Worm (Caenorhabditis elegans) whole organism, L3 larva: ENCODE data around the gene AH9.4.
A peak's percentile ranks its signal among the peaks of the same experiment; 100 is the strongest.

ENCODE experiments used
- R02D3.7 ChIP-seq: fragments of 150-350 bp; optimal IDR thresholded peaks from 2 replicates; lab custom pipeline; 2014; ENCODE audit warnings: missing biosample characterization, missing genetic modification characterization
- ZK546.5 ChIP-seq: sonication (generic microtip); optimal IDR thresholded peaks from 2 replicates; lab custom pipeline; 2017; ENCODE audit warnings: missing biosample characterization, missing genetic modification characterization
- aly-2 ChIP-seq: fragments of 150-350 bp; optimal IDR thresholded peaks from 2 replicates; lab custom pipeline; 2014; ENCODE audit warnings: missing biosample characterization, missing genetic modification characterization
- ama-1 ChIP-seq: fragments of 150-350 bp; optimal IDR thresholded peaks from 2 replicates; lab custom pipeline; 2018
- ceh-82 ChIP-seq: fragments of 150-350 bp; optimal IDR thresholded peaks from 2 replicates; lab custom pipeline; 2014; ENCODE audit warnings: missing biosample characterization, missing genetic modification characterization
- egl-5 ChIP-seq: fragments of 150-350 bp; optimal IDR thresholded peaks from 2 replicates; lab custom pipeline; 2017; ENCODE audit warnings: missing biosample characterization, missing genetic modification reagents, missing genetic modification characterization, inconsistent platforms
- elt-1 ChIP-seq: fragments of 150-350 bp; optimal IDR thresholded peaks from 2 replicates; lab custom pipeline; 2014; ENCODE audit warnings: missing biosample characterization, missing genetic modification characterization
- elt-2 ChIP-seq: sonication (generic microtip); optimal IDR thresholded peaks from 2 replicates; lab custom pipeline; 2016; ENCODE audit warnings: missing genetic modification reagents, mild to moderate bottlenecking, missing genetic modification characterization, missing compliant biosample characterization
- fkh-10 ChIP-seq: sonication (generic microtip); optimal IDR thresholded peaks from 2 replicates; lab custom pipeline; 2017; ENCODE audit warnings: missing biosample characterization, missing genetic modification reagents, missing genetic modification characterization
- fkh-2 ChIP-seq: fragments of 150-350 bp; optimal IDR thresholded peaks from 2 replicates; lab custom pipeline; 2014; ENCODE audit warnings: missing biosample characterization, missing genetic modification reagents, missing genetic modification characterization
- fos-1 ChIP-seq: fragments of 150-350 bp; optimal IDR thresholded peaks from 2 replicates; lab custom pipeline; 2014; ENCODE audit warnings: missing biosample characterization, missing genetic modification characterization
- hmg-11 ChIP-seq: sonication (generic microtip); optimal IDR thresholded peaks from 2 replicates; lab custom pipeline; 2016; ENCODE audit warnings: missing genetic modification characterization, missing compliant biosample characterization
- jun-1 ChIP-seq: fragments of 150-350 bp; optimal IDR thresholded peaks from 2 replicates; lab custom pipeline; 2014; ENCODE audit warnings: missing biosample characterization, missing genetic modification reagents, missing genetic modification characterization
- lin-15B ChIP-seq: fragments of 150-350 bp; optimal IDR thresholded peaks from 2 replicates; lab custom pipeline; 2014; ENCODE audit warnings: missing biosample characterization, missing genetic modification characterization
- lin-39 ChIP-seq: fragments of 150-350 bp; optimal IDR thresholded peaks from 2 replicates; lab custom pipeline; 2018; ENCODE audit warnings: missing biosample characterization, missing genetic modification reagents, missing genetic modification characterization
- lsy-12 ChIP-seq: sonication (generic microtip); optimal IDR thresholded peaks from 2 replicates; lab custom pipeline; 2016; ENCODE audit warnings: mild to moderate bottlenecking, missing genetic modification characterization, missing compliant biosample characterization
- mdl-1 ChIP-seq: fragments of 150-350 bp; optimal IDR thresholded peaks from 2 replicates; lab custom pipeline; 2014; ENCODE audit warnings: missing biosample characterization, missing genetic modification characterization
- mml-1 ChIP-seq: fragments of 150-350 bp; sonication (generic microtip); optimal IDR thresholded peaks from 3 replicates; lab custom pipeline; 2014; ENCODE audit warnings: missing biosample characterization, missing genetic modification characterization
- nfya-1 ChIP-seq: sonication (generic microtip); optimal IDR thresholded peaks from 2 replicates; lab custom pipeline; 2017; ENCODE audit warnings: missing genetic modification characterization, mild to moderate bottlenecking, missing compliant biosample characterization, antibody characterized with exemption, moderate library complexity; ENCODE audit not compliant: insufficient read depth
- nhr-11 ChIP-seq: fragments of 150-350 bp; optimal IDR thresholded peaks from 2 replicates; lab custom pipeline; 2014; ENCODE audit warnings: missing biosample characterization, missing genetic modification characterization
- nhr-12 ChIP-seq: fragments of 150-350 bp; optimal IDR thresholded peaks from 2 replicates; lab custom pipeline; 2014; ENCODE audit warnings: missing biosample characterization, missing genetic modification characterization
- nhr-23 ChIP-seq: fragments of 150-350 bp; optimal IDR thresholded peaks from 2 replicates; lab custom pipeline; 2014; ENCODE audit warnings: missing biosample characterization, missing genetic modification reagents, missing genetic modification characterization
- nhr-237 ChIP-seq: fragments of 150-350 bp; optimal IDR thresholded peaks from 2 replicates; lab custom pipeline; 2014; ENCODE audit warnings: missing biosample characterization, missing genetic modification characterization
- nhr-25 ChIP-seq: sonication (generic microtip); optimal IDR thresholded peaks from 2 replicates; lab custom pipeline; 2017; ENCODE audit warnings: missing biosample characterization, missing genetic modification characterization
- nhr-28 ChIP-seq: fragments of 150-350 bp; optimal IDR thresholded peaks from 2 replicates; lab custom pipeline; 2014; ENCODE audit warnings: missing biosample characterization, missing genetic modification characterization
- nhr-43 ChIP-seq: sonication (generic microtip); optimal IDR thresholded peaks from 2 replicates; lab custom pipeline; 2016; ENCODE audit warnings: mild to moderate bottlenecking, missing genetic modification characterization, missing compliant biosample characterization; ENCODE audit not compliant: poor library complexity, severe bottlenecking
- nhr-67 ChIP-seq: fragments of 150-350 bp; optimal IDR thresholded peaks from 2 replicates; lab custom pipeline; 2014; ENCODE audit warnings: missing biosample characterization, missing genetic modification characterization
- nhr-77 ChIP-seq: fragments of 150-350 bp; optimal IDR thresholded peaks from 2 replicates; lab custom pipeline; 2014; ENCODE audit warnings: missing biosample characterization, missing genetic modification characterization
- pha-4 ChIP-seq: fragments of 150-350 bp; optimal IDR thresholded peaks from 2 replicates; lab custom pipeline; 2014; ENCODE audit warnings: missing biosample characterization, missing genetic modification reagents, missing genetic modification characterization
- sea-2 ChIP-seq: fragments of 150-350 bp; sonication (generic microtip); optimal IDR thresholded peaks from 4 replicates; lab custom pipeline; 2014; ENCODE audit warnings: missing biosample characterization, missing genetic modification reagents, missing genetic modification characterization
- skn-1 ChIP-seq: fragments of 150-350 bp; optimal IDR thresholded peaks from 2 replicates; lab custom pipeline; 2014; ENCODE audit warnings: missing biosample characterization, missing genetic modification characterization
- snpc-4 ChIP-seq: fragments of 150-350 bp; optimal IDR thresholded peaks from 2 replicates; lab custom pipeline; 2014; ENCODE audit warnings: missing biosample characterization, missing genetic modification characterization
- tbx-2 ChIP-seq: sonication (generic microtip); optimal IDR thresholded peaks from 2 replicates; lab custom pipeline; 2016; ENCODE audit warnings: mild to moderate bottlenecking, missing genetic modification characterization, missing compliant biosample characterization
- unc-39 ChIP-seq: sonication (generic microtip); optimal IDR thresholded peaks from 4 replicates; lab custom pipeline; 2017; ENCODE audit warnings: missing biosample characterization, missing genetic modification characterization
- zag-1 ChIP-seq: fragments of 150-350 bp; optimal IDR thresholded peaks from 2 replicates; lab custom pipeline; 2014; ENCODE audit warnings: missing biosample characterization, missing genetic modification characterization
- ztf-11 ChIP-seq: fragments of 150-350 bp; optimal IDR thresholded peaks from 2 replicates; lab custom pipeline; 2014; ENCODE audit warnings: missing biosample characterization, missing genetic modification characterization

The AH9.4 gene

ce11 chrX:2233929-2234328, 40.2 kb downstream of the AH9.4 start, which contains the start of gene T14F9.2:
Gene T14F9.2 (plus strand): TSS chrX:2234324.
- peak; percentile 67 for TF ChIP-seq pha-4
- no peak for TF ChIP-seq sea-2
- TF ChIP-seq nhr-25 (tag; lab: Kevin White, UChicago): peak; percentile 26
- TF ChIP-seq nhr-28 (tag; lab: Kevin White, UChicago): no peak
- peak; percentile 51 for TF ChIP-seq elt-1 (tag; lab: Kevin White, UChicago)
- TF ChIP-seq nhr-43 (tag; lab: Kevin White, UChicago): peak; percentile 28
- no peak for TF ChIP-seq nhr-12 (tag; lab: Kevin White, UChicago)
- peak; percentile 73 for TF ChIP-seq hmg-11
- peak; percentile 47 for TF ChIP-seq elt-2 (tag; lab: Kevin White, UChicago)
- peak; percentile 32 for TF ChIP-seq lin-15B (tag; lab: Kevin White, UChicago)
- TF ChIP-seq nfya-1 (tag; lab: Kevin White, UChicago): peak; percentile 74
- TF ChIP-seq nhr-23: peak; percentile 18
- TF ChIP-seq snpc-4: peak; percentile 23

ce11 chrX:2231346-2231745, 42.8 kb downstream of the AH9.4 start:
- TF ChIP-seq mdl-1 (tag; lab: Kevin White, UChicago): no peak
- no peak for TF ChIP-seq tbx-2
- no peak for TF ChIP-seq lin-39 (tag; lab: Kevin White, UChicago)
- TF ChIP-seq nhr-67 (tag; lab: Kevin White, UChicago): no peak
- TF ChIP-seq nhr-25 (tag; lab: Kevin White, UChicago): no peak
- no peak for TF ChIP-seq pha-4
- no peak for TF ChIP-seq fkh-2 (tag; lab: Kevin White, UChicago)
- no peak for TF ChIP-seq ZK546.5
- no peak for TF ChIP-seq nfya-1 (tag; lab: Kevin White, UChicago)
- no peak for TF ChIP-seq ama-1 (lab: Kevin White, UChicago)
- no peak for TF ChIP-seq jun-1 (tag; lab: Kevin White, UChicago)
- TF ChIP-seq elt-2 (tag; lab: Kevin White, UChicago): no peak
- TF ChIP-seq fos-1: no peak
- no peak for TF ChIP-seq elt-1 (tag; lab: Kevin White, UChicago)
- no peak for TF ChIP-seq fkh-10 (GFP tag; lab: Kevin White, UChicago)
- no peak for TF ChIP-seq mml-1
- no peak for TF ChIP-seq nhr-77 (tag; lab: Kevin White, UChicago)
- TF ChIP-seq zag-1 (tag; lab: Kevin White, UChicago): no peak
- TF ChIP-seq nhr-237 (tag; lab: Kevin White, UChicago): no peak
- no peak for TF ChIP-seq aly-2 (tag; lab: Kevin White, UChicago)

- TF ChIP-seq ztf-11 (tag; lab: Kevin White, UChicago): no peak
Observed at ce11 chrX:2229305-2230172, 44.6 kb downstream of the AH9.4 start, which contains the start of gene lin-32. Gene lin-32 (minus strand): TSS chrX:2230122.

- TF ChIP-seq pha-4 (peak; percentile 50), lsy-12 (tag; lab: Kevin White, UChicago) (peak; percentile 51), nhr-11 (tag; lab: Kevin White, UChicago) (no peak), jun-1 (tag; lab: Kevin White, UChicago) (peak; percentile 31), hmg-11 (peak; percentile 89), lin-39 (tag; lab: Kevin White, UChicago) (peak; percentile 64), lin-15B (tag; lab: Kevin White, UChicago) (peak; percentile 3), ama-1 (lab: Kevin White, UChicago) (peak; percentile 46), nhr-23 (peak; percentile 36), egl-5 (tag; lab: Kevin White, UChicago) (no peak), nhr-43 (tag; lab: Kevin White, UChicago) (peak; percentile 47), fos-1 (peak; percentile 7), tbx-2 (peak; percentile 54), skn-1 (no peak), nfya-1 (tag; lab: Kevin White, UChicago) (peak; percentile 64), unc-39 (tag; lab: Kevin White, UChicago) (no peak), nhr-25 (tag; lab: Kevin White, UChicago) (peak; percentile 35), ZK546.5 (no peak), ceh-82 (peak; percentile 16), elt-1 (tag; lab: Kevin White, UChicago) (no peak), R02D3.7 (tag; lab: Kevin White, UChicago) (no peak), mml-1 (no peak)
- TF ChIP-seq, all 47 proteins: peak for 14
Observed at ce11 chrX:2226875-2227355, 47.2 kb downstream of the AH9.4 start.
